Worm (Caenorhabditis elegans) whole organism, L1 larva: ENCODE data around the gene col-142.

ENCODE experiments used
- C34B4.2 ChIP-seq: sonication (generic microtip); optimal IDR thresholded peaks from 2 replicates; lab custom pipeline; 2017; ENCODE audit warnings: mild to moderate bottlenecking, missing genetic modification characterization, missing compliant biosample characterization
- F16B12.6 ChIP-seq: fragments of 150-350 bp; optimal IDR thresholded peaks from 2 replicates; lab custom pipeline; 2014; ENCODE audit warnings: missing biosample characterization, missing genetic modification characterization
- ama-1 ChIP-seq: fragments of 150-350 bp; optimal IDR thresholded peaks from 2 replicates; lab custom pipeline; 2014
- ceh-82 ChIP-seq, 3 experiments: fragments of 150-350 bp in 1 of 3; sonication (generic microtip) in 2 of 3; optimal IDR thresholded peaks; 2 replicates each; lab custom pipeline; 2014 to 2017; ENCODE audit warnings: missing biosample characterization in 3 of 3, missing genetic modification characterization in 3 of 3
- dpl-1 ChIP-seq, 3 experiments: fragments of 150-350 bp in 2 of 3; sonication (generic microtip) in 1 of 3; optimal IDR thresholded peaks; 2 replicates each; lab custom pipeline; 2014 to 2017; ENCODE audit warnings: missing biosample characterization in 3 of 3, missing genetic modification characterization in 3 of 3, missing genetic modification reagents in 3 of 3
- efl-1 ChIP-seq, 4 experiments: fragments of 150-350 bp; optimal IDR thresholded peaks in 3 of 4; peaks in 1 of 4; 1 replicate in 1 of 4; 2 replicates in 3 of 4; lab custom pipeline; 2014; ENCODE audit warnings: missing biosample characterization in 2 of 4, missing genetic modification characterization in 2 of 4, missing genetic modification reagents in 2 of 4
- efl-3 ChIP-seq: fragments of 200-800 bp; sonication (Bioruptor generic); optimal IDR thresholded peaks from 2 replicates; lab custom pipeline; 2018; ENCODE audit warnings: mild to moderate bottlenecking, missing genetic modification characterization, missing compliant biosample characterization
- egl-27 ChIP-seq, 2 experiments: fragments of 150-350 bp in 1 of 2; sonication (generic microtip); optimal IDR thresholded peaks; 3 replicates each; lab custom pipeline; 2017 to 2018; ENCODE audit warnings: missing biosample characterization in 2 of 2, missing genetic modification characterization in 2 of 2, missing genetic modification reagents in 2 of 2
- fkh-4 ChIP-seq: sonication (generic microtip); optimal IDR thresholded peaks from 2 replicates; lab custom pipeline; 2016; ENCODE audit warnings: missing compliant biosample characterization, missing genetic modification characterization, borderline replicate concordance
- fkh-8 ChIP-seq: sonication (generic microtip); optimal IDR thresholded peaks from 2 replicates; lab custom pipeline; 2016; ENCODE audit warnings: mild to moderate bottlenecking, missing genetic modification characterization, missing compliant biosample characterization
- jun-1 ChIP-seq: fragments of 150-350 bp; optimal IDR thresholded peaks from 2 replicates; lab custom pipeline; 2014; ENCODE audit warnings: missing biosample characterization, missing genetic modification reagents, missing genetic modification characterization
- lin-13 ChIP-seq: fragments of 150-350 bp; optimal IDR thresholded peaks from 2 replicates; lab custom pipeline; 2014; ENCODE audit warnings: missing biosample characterization, missing genetic modification reagents, missing genetic modification characterization
- lin-14 ChIP-seq: fragments of 200-800 bp; sonication (Bioruptor generic); optimal IDR thresholded peaks from 2 replicates; lab custom pipeline; 2018; ENCODE audit warnings: mild to moderate bottlenecking, missing genetic modification characterization, moderate library complexity, missing compliant biosample characterization
- lin-15B ChIP-seq: fragments of 150-350 bp; sonication (generic microtip); optimal IDR thresholded peaks from 3 replicates; lab custom pipeline; 2014; ENCODE audit warnings: missing biosample characterization, missing genetic modification characterization
- lin-35 ChIP-seq, 2 experiments: fragments of 150-350 bp; optimal IDR thresholded peaks; 2 replicates each; lab custom pipeline; 2014; ENCODE audit warnings: missing biosample characterization in 2 of 2, missing genetic modification characterization in 2 of 2, missing genetic modification reagents in 2 of 2
- lir-3 ChIP-seq: sonication (generic microtip); optimal IDR thresholded peaks from 2 replicates; lab custom pipeline; 2016; ENCODE audit warnings: mild to moderate bottlenecking, missing genetic modification characterization, moderate library complexity, missing compliant biosample characterization; ENCODE audit not compliant: poor library complexity
- lsy-2 ChIP-seq, 2 experiments: fragments of 150-350 bp; optimal IDR thresholded peaks; 2 replicates each; lab custom pipeline; 2014; ENCODE audit warnings: missing biosample characterization in 2 of 2, missing genetic modification characterization in 2 of 2
- mab-9 ChIP-seq: fragments of 200-800 bp; sonication (Bioruptor generic); IDR thresholded peaks from 2 replicates; pipeline ENCODE4 v1.3.6; 2022; ENCODE audit warnings: missing genetic modification reagents, missing genetic modification characterization, missing compliant biosample characterization
- nhr-11 ChIP-seq: fragments of 150-350 bp; optimal IDR thresholded peaks from 2 replicates; lab custom pipeline; 2014; ENCODE audit warnings: missing biosample characterization, missing genetic modification characterization
- nhr-12 ChIP-seq: sonication (generic microtip); optimal IDR thresholded peaks from 2 replicates; lab custom pipeline; 2017; ENCODE audit warnings: missing biosample characterization, missing genetic modification characterization
- nhr-47 ChIP-seq: sonication (generic microtip); optimal IDR thresholded peaks from 2 replicates; lab custom pipeline; 2016; ENCODE audit warnings: mild to moderate bottlenecking, missing genetic modification characterization, moderate library complexity, missing compliant biosample characterization
- nhr-71 ChIP-seq: sonication (generic microtip); optimal IDR thresholded peaks from 2 replicates; lab custom pipeline; 2016; ENCODE audit warnings: mild to moderate bottlenecking, missing genetic modification characterization, moderate library complexity, missing compliant biosample characterization
- nhr-77 ChIP-seq: fragments of 150-350 bp; optimal IDR thresholded peaks from 2 replicates; lab custom pipeline; 2014; ENCODE audit warnings: missing biosample characterization, missing genetic modification characterization
- pag-3 ChIP-seq: sonication (generic microtip); optimal IDR thresholded peaks from 2 replicates; lab custom pipeline; 2017; ENCODE audit warnings: missing genetic modification characterization, mild to moderate bottlenecking, missing compliant biosample characterization, antibody characterized with exemption, borderline replicate concordance; ENCODE audit not compliant: insufficient read depth
- skn-1 ChIP-seq: fragments of 150-350 bp; optimal IDR thresholded peaks from 2 replicates; lab custom pipeline; 2014; ENCODE audit warnings: missing biosample characterization, missing genetic modification characterization
- snpc-4 ChIP-seq: fragments of 150-350 bp; optimal IDR thresholded peaks from 2 replicates; lab custom pipeline; 2014; ENCODE audit warnings: missing biosample characterization, missing genetic modification characterization
- sptf-1 ChIP-seq: fragments of 150-350 bp; optimal IDR thresholded peaks from 2 replicates; lab custom pipeline; 2014; ENCODE audit warnings: missing biosample characterization, missing genetic modification characterization
- swsn-7 ChIP-seq: sonication (generic microtip); optimal IDR thresholded peaks from 2 replicates; lab custom pipeline; 2016; ENCODE audit warnings: missing genetic modification characterization, missing compliant biosample characterization
- unc-86 ChIP-seq: sonication (generic microtip); optimal IDR thresholded peaks from 2 replicates; lab custom pipeline; 2016; ENCODE audit warnings: missing genetic modification characterization, missing compliant biosample characterization
- vab-15 ChIP-seq: sonication (generic microtip); optimal IDR thresholded peaks from 2 replicates; lab custom pipeline; 2017; ENCODE audit warnings: missing genotype, mild to moderate bottlenecking, missing genetic modification characterization, missing compliant biosample characterization
- xbp-1 ChIP-seq: sonication (generic microtip); optimal IDR thresholded peaks from 2 replicates; lab custom pipeline; 2016; ENCODE audit warnings: missing genetic modification characterization, missing compliant biosample characterization
- zag-1 ChIP-seq: fragments of 150-350 bp; optimal IDR thresholded peaks from 2 replicates; lab custom pipeline; 2014; ENCODE audit warnings: missing biosample characterization, missing genetic modification characterization

The col-142 gene

DNA sequence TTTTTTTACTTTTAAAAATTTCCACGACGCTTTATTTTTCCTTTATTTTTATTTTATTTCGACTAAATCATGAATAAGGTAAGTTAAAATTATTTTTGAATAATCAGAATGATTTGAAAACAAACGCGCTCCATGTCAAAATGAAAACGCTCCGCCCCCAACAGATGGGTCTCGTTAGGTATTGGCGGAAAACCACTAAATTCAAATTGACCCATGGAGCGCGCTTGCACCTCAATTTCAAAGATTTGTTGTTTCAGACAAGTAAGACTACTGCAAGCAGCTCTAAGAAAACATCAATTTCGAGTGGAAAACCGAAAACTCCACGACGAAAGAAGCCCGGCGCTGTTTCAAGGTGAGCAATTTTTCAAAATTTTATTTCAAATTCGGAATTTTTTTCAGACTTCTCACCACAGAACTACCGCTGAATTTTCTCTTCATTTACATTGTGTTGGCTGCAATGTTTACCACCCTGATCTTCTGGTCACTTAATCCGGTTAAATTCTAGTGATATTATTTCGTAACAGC, 43.0 kb upstream of the col-142 start, which contains the start of gene ZC404.2 (continued):
- TF ChIP-seq jun-1 (tag; lab: Kevin White, UChicago) = no peak
- TF ChIP-seq nhr-71 (tag; lab: Kevin White, UChicago) = no peak
- no peak for TF ChIP-seq F16B12.6
- no peak for TF ChIP-seq mab-9

DNA sequence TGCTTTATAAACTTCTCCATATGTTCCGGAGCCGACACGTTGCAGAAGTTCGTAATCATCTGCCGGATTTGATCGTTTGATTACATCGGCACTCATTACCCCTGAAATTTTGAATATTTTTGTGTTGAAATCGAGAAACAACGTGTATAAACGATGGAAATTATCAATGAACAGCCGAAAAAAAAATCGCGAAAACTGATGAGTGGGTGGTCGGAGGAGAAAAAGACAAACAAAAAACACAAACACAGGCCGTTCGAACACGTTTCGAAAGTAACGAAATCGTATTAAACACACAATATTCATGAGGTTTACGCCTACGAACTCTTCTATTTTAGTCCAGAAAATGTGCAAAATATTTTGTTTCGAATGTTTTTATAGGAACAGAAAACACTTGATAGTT, 38.4 kb upstream of the col-142 start, which contains the start of gene gck-2:
gck-2 (minus strand) TSS at position 101 of the 400 bp plus-strand sequence.
- no peak for TF ChIP-seq nhr-11
- TF ChIP-seq xbp-1 (tag; lab: Kevin White, UChicago) = no peak
- TF ChIP-seq ama-1 (lab: Kevin White, UChicago) = no peak
- no peak for TF ChIP-seq lir-3 (tag; lab: Kevin White, UChicago)
- no peak for TF ChIP-seq egl-27 (tag; optimal IDR thresholded peaks at IDR 0.05; lab: Kevin White, UChicago)
- no peak for TF ChIP-seq lin-35 (GFP tag; optimal IDR thresholded peaks at IDR 0.05; lab: Kevin White, UChicago)
- TF ChIP-seq lin-13 (GFP tag; lab: Kevin White, UChicago) = no peak
- no peak for TF ChIP-seq nhr-77
- TF ChIP-seq lin-15B (tag; lab: Kevin White, UChicago) = no peak

DNA sequence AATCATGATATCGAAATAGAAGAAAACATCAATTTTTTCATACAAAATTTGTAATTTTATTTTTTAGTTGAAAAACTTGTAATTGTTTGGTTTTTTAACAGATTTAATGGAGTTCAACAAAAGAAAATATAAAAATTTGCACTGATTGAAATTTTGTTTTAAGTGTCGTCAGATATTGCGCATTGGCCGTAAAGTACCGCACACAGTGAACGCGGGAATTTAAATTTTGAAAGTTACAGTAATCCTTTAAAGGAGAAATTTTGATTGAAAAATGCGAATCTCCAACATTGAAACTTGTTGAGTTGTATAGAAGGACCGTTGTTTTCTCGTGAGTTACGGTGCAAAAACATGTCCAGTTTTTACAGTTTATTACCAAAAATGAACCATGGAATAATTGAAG, 38.0 kb upstream of the col-142 start:
- TF ChIP-seq efl-1 (optimal IDR thresholded peaks at IDR 0.05; lab: Kevin White, UChicago) (peak in 1 of 2 experiments; percentile 48), efl-1 (GFP tag; optimal IDR thresholded peaks at IDR 0.05 in 1 of 2; lab: Kevin White, UChicago) (peak; percentile 8 to 64), lsy-2 (tag; optimal IDR thresholded peaks at IDR 0.05; lab: Kevin White, UChicago) (peak in 1 of 2 experiments; percentile 41), jun-1 (tag; lab: Kevin White, UChicago) (no peak), dpl-1 (GFP tag; optimal IDR thresholded peaks at IDR 0.05; lab: Kevin White, UChicago) (peak in 2 of 3 experiments; percentile 26 to 70), skn-1 (tag; lab: Kevin White, UChicago) (no peak), unc-86 (no peak), lin-14 (GFP tag; lab: Kevin White, UChicago) (no peak), F16B12.6 (peak; percentile 31), fkh-4 (tag; lab: Kevin White, UChicago) (no peak), nhr-12 (tag; lab: Kevin White, UChicago) (no peak), pag-3 (tag; lab: Kevin White, UChicago) (no peak), zag-1 (tag; lab: Kevin White, UChicago) (no peak), lin-35 (GFP tag; optimal IDR thresholded peaks at IDR 0.05; lab: Kevin White, UChicago) (peak; percentile 7 to 60)

DNA sequence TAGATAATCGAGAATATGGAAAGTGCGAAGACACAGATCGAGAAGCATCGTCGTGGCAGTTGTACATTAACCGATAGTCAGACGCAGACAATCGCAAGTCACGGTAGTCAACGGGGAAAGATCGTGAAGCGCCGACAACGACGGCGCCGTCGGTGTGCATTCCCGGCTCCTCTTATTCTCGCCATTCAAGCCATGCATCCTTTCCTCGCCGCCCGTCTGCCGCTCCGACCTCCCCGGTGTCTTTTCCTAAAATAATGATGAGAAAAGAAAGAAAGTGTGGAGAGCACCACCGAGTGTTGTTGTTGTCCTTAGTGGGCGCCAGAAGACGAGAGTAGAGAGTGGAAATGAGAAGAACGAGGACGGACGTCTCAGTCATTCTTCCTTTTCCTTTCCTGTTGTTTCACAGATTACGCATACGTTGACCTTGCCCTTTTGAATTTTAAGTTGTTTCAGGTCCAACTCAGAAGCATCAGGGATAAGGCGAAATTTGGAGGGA, 37.2 kb upstream of the col-142 start, which contains the start of gene ZC404.1:
ZC404.1 (plus strand) TSS at position 446 of the 496 bp plus-strand sequence.
- TF ChIP-seq unc-86 (peak; percentile 1), vab-15 (no peak), lin-35 (GFP tag; optimal IDR thresholded peaks at IDR 0.05; lab: Kevin White, UChicago) (peak in 1 of 2 experiments; percentile 3), swsn-7 (tag; lab: Kevin White, UChicago) (peak; percentile 21), lin-14 (GFP tag; lab: Kevin White, UChicago) (peak; percentile 74), efl-3 (GFP tag; lab: Kevin White, UChicago) (no peak), nhr-71 (tag; lab: Kevin White, UChicago) (peak; percentile 36), ceh-82 (tag; optimal IDR thresholded peaks at IDR 0.05; lab: Kevin White, UChicago) (peak in 1 of 3 experiments; percentile 23), fkh-8 (tag; lab: Kevin White, UChicago) (peak; percentile 64), efl-1 (optimal IDR thresholded peaks at IDR 0.05; lab: Kevin White, UChicago) (peak; percentile 3 to 8), efl-1 (GFP tag; optimal IDR thresholded peaks at IDR 0.05 in 1 of 2; lab: Kevin White, UChicago) (peak in 1 of 2 experiments; percentile 49), lsy-2 (tag; optimal IDR thresholded peaks at IDR 0.05; lab: Kevin White, UChicago) (peak in 1 of 2 experiments; percentile 22), nhr-11 (no peak), snpc-4 (tag; lab: Kevin White, UChicago) (peak; percentile 24), C34B4.2 (tag; lab: Kevin White, UChicago) (no peak), nhr-47 (tag; lab: Kevin White, UChicago) (peak; percentile 12), sptf-1 (tag; lab: Kevin White, UChicago) (no peak)
